Worm (Caenorhabditis elegans) whole organism, late embryonic: ENCODE measurements around the gene D1086.18.
A peak's percentile ranks its signal among the peaks of the same experiment; 100 is the strongest.

Experiments used
- C08G9.2 ChIP-seq: sonication (generic microtip); optimal IDR thresholded peaks from 2 replicates; lab custom pipeline; 2016; ENCODE audit warnings: mild to moderate bottlenecking, missing genetic modification characterization, moderate library complexity, missing compliant biosample characterization
- K09A11.1 ChIP-seq: sonication (generic microtip); optimal IDR thresholded peaks from 2 replicates; lab custom pipeline; 2017; ENCODE audit warnings: antibody characterized with exemption, mild to moderate bottlenecking, missing genetic modification characterization, missing compliant biosample characterization; ENCODE audit not compliant: insufficient read depth
- T23F11.4 ChIP-seq: fragments of 200-800 bp; sonication (Bioruptor generic); optimal IDR thresholded peaks from 2 replicates; lab custom pipeline; 2018; ENCODE audit warnings: mild to moderate bottlenecking, missing genetic modification characterization, missing compliant biosample characterization
- ceh-18 ChIP-seq: sonication (generic microtip); optimal IDR thresholded peaks from 2 replicates; lab custom pipeline; 2016; ENCODE audit warnings: missing genetic modification characterization, missing compliant biosample characterization
- ceh-22 ChIP-seq: sonication (generic microtip); optimal IDR thresholded peaks from 2 replicates; lab custom pipeline; 2017; ENCODE audit warnings: missing biosample characterization, missing genetic modification characterization
- ceh-24 ChIP-seq: sonication (generic microtip); optimal IDR thresholded peaks from 2 replicates; lab custom pipeline; 2016; ENCODE audit warnings: mild to moderate bottlenecking, missing genetic modification characterization, missing compliant biosample characterization
- ceh-30 ChIP-seq: fragments of 150-350 bp; optimal IDR thresholded peaks from 2 replicates; lab custom pipeline; 2014; ENCODE audit warnings: missing biosample characterization, missing genetic modification characterization
- ceh-31 ChIP-seq: sonication (generic microtip); optimal IDR thresholded peaks from 2 replicates; lab custom pipeline; 2016; ENCODE audit warnings: missing genetic modification characterization, missing compliant biosample characterization
- ceh-45 ChIP-seq: fragments of 200-800 bp; sonication (Bioruptor generic); IDR thresholded peaks from 2 replicates; pipeline ENCODE4 v1.3.6; 2022; ENCODE audit warnings: missing genetic modification reagents, missing genetic modification characterization, missing compliant biosample characterization
- ceh-48 ChIP-seq: sonication (generic microtip); optimal IDR thresholded peaks from 2 replicates; lab custom pipeline; 2016; ENCODE audit warnings: missing genetic modification characterization, inconsistent platforms, missing compliant biosample characterization
- ceh-6 ChIP-seq: fragments of 200-800 bp; sonication (Bioruptor generic); optimal IDR thresholded peaks from 2 replicates; lab custom pipeline; 2018; ENCODE audit warnings: mild to moderate bottlenecking, missing genetic modification characterization, missing compliant biosample characterization
- ceh-9 ChIP-seq: sonication (generic microtip); optimal IDR thresholded peaks from 2 replicates; lab custom pipeline; 2016; ENCODE audit warnings: mild to moderate bottlenecking, missing genetic modification characterization, inconsistent platforms, missing compliant biosample characterization
- dve-1 ChIP-seq: sonication (generic microtip); optimal IDR thresholded peaks from 2 replicates; lab custom pipeline; 2017; ENCODE audit warnings: antibody characterized with exemption, mild to moderate bottlenecking, missing genetic modification characterization, missing compliant biosample characterization
- elt-2 ChIP-seq: sonication (generic microtip); optimal IDR thresholded peaks from 2 replicates; lab custom pipeline; 2016; ENCODE audit warnings: missing genetic modification reagents, missing genetic modification characterization, missing compliant biosample characterization
- fax-1 ChIP-seq: sonication (generic microtip); optimal IDR thresholded peaks from 2 replicates; lab custom pipeline; 2016; ENCODE audit warnings: missing genotype, missing genetic modification characterization, missing compliant biosample characterization
- gmeb-2 ChIP-seq: sonication (generic microtip); optimal IDR thresholded peaks from 2 replicates; lab custom pipeline; 2016; ENCODE audit warnings: missing genetic modification characterization, inconsistent platforms, missing compliant biosample characterization
- hlh-13 ChIP-seq: fragments of 200-800 bp; sonication (Bioruptor generic); optimal IDR thresholded peaks from 2 replicates; lab custom pipeline; 2018; ENCODE audit warnings: mild to moderate bottlenecking, missing genetic modification characterization, missing compliant biosample characterization
- hlh-6 ChIP-seq: sonication (generic microtip); optimal IDR thresholded peaks from 2 replicates; lab custom pipeline; 2016; ENCODE audit warnings: missing genotype, missing genetic modification characterization, missing compliant biosample characterization
- lim-6 ChIP-seq: sonication (generic microtip); optimal IDR thresholded peaks from 2 replicates; lab custom pipeline; 2016; ENCODE audit warnings: missing genetic modification characterization, missing compliant biosample characterization
- lin-11 ChIP-seq: fragments of 200-800 bp; sonication (Bioruptor generic); optimal IDR thresholded peaks from 2 replicates; lab custom pipeline; 2018; ENCODE audit warnings: mild to moderate bottlenecking, missing genetic modification characterization, missing compliant biosample characterization
- mec-3 ChIP-seq: sonication (generic microtip); optimal IDR thresholded peaks from 2 replicates; lab custom pipeline; 2016; ENCODE audit warnings: borderline replicate concordance, missing genetic modification characterization, missing compliant biosample characterization
- nfya-1 ChIP-seq: sonication (generic microtip); optimal IDR thresholded peaks from 2 replicates; lab custom pipeline; 2017; ENCODE audit warnings: missing genetic modification characterization, mild to moderate bottlenecking, missing compliant biosample characterization, antibody characterized with exemption, moderate library complexity
- nhr-232 ChIP-seq: sonication (generic microtip); optimal IDR thresholded peaks from 2 replicates; lab custom pipeline; 2016; ENCODE audit warnings: missing genetic modification characterization, missing compliant biosample characterization
- npax-4 ChIP-seq: sonication (generic microtip); optimal IDR thresholded peaks from 2 replicates; lab custom pipeline; 2016; ENCODE audit warnings: missing genetic modification characterization, missing compliant biosample characterization
- odd-2 ChIP-seq: sonication (generic microtip); optimal IDR thresholded peaks from 2 replicates; lab custom pipeline; 2017; ENCODE audit warnings: antibody characterized with exemption, mild to moderate bottlenecking, missing genetic modification characterization, missing compliant biosample characterization
- pag-3 ChIP-seq: sonication (generic microtip); optimal IDR thresholded peaks from 2 replicates; lab custom pipeline; 2016; ENCODE audit warnings: missing compliant biosample characterization, missing genetic modification characterization, borderline replicate concordance
- pat-9 ChIP-seq: fragments of 200-800 bp; sonication (Bioruptor generic); optimal IDR thresholded peaks from 2 replicates; lab custom pipeline; 2018; ENCODE audit warnings: mild to moderate bottlenecking, missing genetic modification characterization, moderate library complexity, missing compliant biosample characterization
- pax-1 ChIP-seq: fragments of 150-350 bp; optimal IDR thresholded peaks from 2 replicates; lab custom pipeline; 2014; ENCODE audit warnings: missing biosample characterization, missing genetic modification characterization
- pha-2 ChIP-seq: sonication (generic microtip); optimal IDR thresholded peaks from 2 replicates; lab custom pipeline; 2017; ENCODE audit warnings: mild to moderate bottlenecking, missing genetic modification characterization, missing compliant biosample characterization
- pha-4 ChIP-seq: fragments of 150-350 bp; optimal IDR thresholded peaks from 2 replicates; lab custom pipeline; 2018; ENCODE audit warnings: missing biosample characterization, missing genetic modification reagents, missing genetic modification characterization
- pqm-1 ChIP-seq: sonication (generic microtip); optimal IDR thresholded peaks from 2 replicates; lab custom pipeline; 2016; ENCODE audit warnings: missing genetic modification characterization, missing compliant biosample characterization
- pros-1 ChIP-seq: fragments of 150-350 bp; optimal IDR thresholded peaks from 2 replicates; lab custom pipeline; 2014; ENCODE audit warnings: missing biosample characterization, missing genetic modification reagents, missing genetic modification characterization
- ref-2 ChIP-seq: sonication (generic microtip); optimal IDR thresholded peaks from 2 replicates; lab custom pipeline; 2016; ENCODE audit warnings: missing genetic modification characterization, missing compliant biosample characterization
- sdc-2 ChIP-seq: sonication (generic microtip); optimal IDR thresholded peaks from 2 replicates; lab custom pipeline; 2016; ENCODE audit warnings: missing genotype, missing genetic modification characterization, missing compliant biosample characterization
- sox-2 ChIP-seq: fragments of 200-800 bp; sonication (Bioruptor generic); IDR thresholded peaks from 2 replicates; pipeline ENCODE4 v1.3.6; 2022; ENCODE audit warnings: missing genetic modification reagents, missing genetic modification characterization, missing compliant biosample characterization
- syd-9 ChIP-seq: sonication (generic microtip); optimal IDR thresholded peaks from 2 replicates; lab custom pipeline; 2016; ENCODE audit warnings: mild to moderate bottlenecking, missing genetic modification characterization, moderate library complexity, missing compliant biosample characterization
- tbx-2 ChIP-seq: sonication (generic microtip); optimal IDR thresholded peaks from 2 replicates; lab custom pipeline; 2016; ENCODE audit warnings: missing genetic modification characterization, missing compliant biosample characterization
- ttx-3 ChIP-seq: sonication (generic microtip); optimal IDR thresholded peaks from 2 replicates; lab custom pipeline; 2016; ENCODE audit warnings: missing genetic modification reagents, missing genetic modification characterization, missing compliant biosample characterization
- unc-3 ChIP-seq, 2 experiments: fragments of 200-800 bp in 1 of 2; sonication (Bioruptor generic) in 1 of 2; sonication (generic microtip) in 1 of 2; conservative IDR thresholded peaks in 1 of 2; optimal IDR thresholded peaks in 1 of 2; 2 replicates each; pipeline versions ENCODE4 v1.3.6 to Lab custom; 2016 to 2022; ENCODE audit warnings: missing compliant biosample characterization in 2 of 2, missing genetic modification characterization in 2 of 2, missing genetic modification reagents in 1 of 2
- unc-42 ChIP-seq: sonication (generic microtip); optimal IDR thresholded peaks from 2 replicates; lab custom pipeline; 2016; ENCODE audit warnings: missing genotype, missing genetic modification characterization, missing compliant biosample characterization
- unc-55 ChIP-seq: sonication (generic microtip); optimal IDR thresholded peaks from 2 replicates; lab custom pipeline; 2017; ENCODE audit warnings: missing biosample characterization, missing genetic modification reagents, missing genetic modification characterization
- unc-86 ChIP-seq: sonication (generic microtip); optimal IDR thresholded peaks from 2 replicates; lab custom pipeline; 2016; ENCODE audit warnings: missing genetic modification characterization, missing compliant biosample characterization
- zip-5 ChIP-seq: sonication (generic microtip); optimal IDR thresholded peaks from 2 replicates; lab custom pipeline; 2016; ENCODE audit warnings: missing genetic modification characterization, missing compliant biosample characterization

D1086.18 gene

ce11 chrV:14130226-14130625 is 44.5 kb downstream of the D1086.18 start:
- TF ChIP-seq pqm-1 (tag; lab: Kevin White, UChicago) (no peak), ceh-9 (no peak), nhr-232 (tag; lab: Kevin White, UChicago) (no peak), ref-2 (tag; lab: Kevin White, UChicago) (no peak), ttx-3 (peak; percentile 11), pax-1 (no peak), unc-42 (tag; lab: Kevin White, UChicago) (peak; percentile 72), hlh-6 (tag; lab: Kevin White, UChicago) (no peak), ceh-31 (tag; lab: Kevin White, UChicago) (no peak)

ce11 chrV:14133002-14133763 is 47.5 kb downstream of the D1086.18 start:
- TF ChIP-seq mec-3 (tag; lab: Kevin White, UChicago) (no peak), tbx-2 (tag; lab: Kevin White, UChicago) (peak; percentile 10), nfya-1 (tag; lab: Kevin White, UChicago) (peak; percentile 4), zip-5 (tag; lab: Kevin White, UChicago) (peak; percentile 2), pag-3 (tag; lab: Kevin White, UChicago) (no peak), C08G9.2 (peak; percentile 16), ceh-48 (peak; percentile 38), sdc-2 (no peak)

ce11 chrV:14134757-14135441 is 49.2 kb downstream of the D1086.18 start:
- no peak for TF ChIP-seq C08G9.2
- peak; percentile 75 for TF ChIP-seq elt-2 (tag; lab: Kevin White, UChicago)

- TF ChIP-seq ceh-30 (tag; lab: Kevin White, UChicago) (peak; percentile 0), ceh-6 (GFP tag; lab: Kevin White, UChicago) (no peak), ceh-9 (no peak), syd-9 (tag; lab: Kevin White, UChicago) (no peak), ceh-48 (no peak), C08G9.2 (no peak), lim-6 (tag; lab: Kevin White, UChicago) (no peak), ceh-45 (GFP tag; lab: Robert Waterston, UW) (no peak), ceh-22 (tag; lab: Kevin White, UChicago) (no peak), pros-1 (peak; percentile 7), lin-11 (tag; lab: Kevin White, UChicago) (no peak), unc-3 (GFP tag; conservative IDR thresholded peaks at IDR 0.05; lab: Robert Waterston, UW) (no peak), unc-3 (tag; optimal IDR thresholded peaks at IDR 0.05; lab: Kevin White, UChicago) (no peak), K09A11.1 (tag; lab: Kevin White, UChicago) (no peak), fax-1 (no peak), ref-2 (tag; lab: Kevin White, UChicago) (peak; percentile 46), gmeb-2 (tag; lab: Kevin White, UChicago) (no peak), sox-2 (GFP tag; lab: Robert Waterston, UW) (peak; percentile 2; the same call in 1 of the 2 replicates), ceh-18 (tag; lab: Kevin White, UChicago) (peak; percentile 56), tbx-2 (tag; lab: Kevin White, UChicago) (peak; percentile 77), pha-2 (tag; lab: Kevin White, UChicago) (peak; percentile 24), npax-4 (tag; lab: Kevin White, UChicago) (no peak), pha-4 (tag; lab: Kevin White, UChicago) (no peak), pat-9 (tag; lab: Kevin White, UChicago) (no peak), odd-2 (tag; lab: Kevin White, UChicago) (no peak), nhr-232 (tag; lab: Kevin White, UChicago) (no peak), unc-86 (tag; lab: Kevin White, UChicago) (peak; percentile 13), hlh-13 (GFP tag; lab: Kevin White, UChicago) (no peak), dve-1 (tag; lab: Kevin White, UChicago) (peak; percentile 49), ceh-24 (tag; lab: Kevin White, UChicago) (no peak), nfya-1 (tag; lab: Kevin White, UChicago) (peak; percentile 75), T23F11.4 (GFP tag; lab: Kevin White, UChicago) (no peak), unc-55 (GFP tag; lab: Kevin White, UChicago) (peak; percentile 64)
These were observed 50.5 kb downstream of the D1086.18 start for ce11 chrV:14136152-14136551.
